Worm (Caenorhabditis elegans) whole organism, L3 larva: ENCODE measurements around the gene Y49F6B.9.

Source experiments
- ceh-28 ChIP-seq: fragments of 150-350 bp; optimal IDR thresholded peaks from 2 replicates; lab custom pipeline; 2014; ENCODE audit warnings: missing biosample characterization, missing genetic modification reagents, missing genetic modification characterization
- ceh-82 ChIP-seq: fragments of 150-350 bp; optimal IDR thresholded peaks from 2 replicates; lab custom pipeline; 2014; ENCODE audit warnings: missing biosample characterization, missing genetic modification characterization
- elt-3 ChIP-seq, 3 experiments: fragments of 150-350 bp in 1 of 3; sonication (generic microtip) in 2 of 3; optimal IDR thresholded peaks; 2 replicates in 2 of 3; 4 replicates in 1 of 3; lab custom pipeline; 2014 to 2017; ENCODE audit warnings: missing biosample characterization in 3 of 3, missing genetic modification characterization in 3 of 3
- fos-1 ChIP-seq: fragments of 150-350 bp; optimal IDR thresholded peaks from 2 replicates; lab custom pipeline; 2014; ENCODE audit warnings: missing biosample characterization, missing genetic modification characterization
- hmg-11 ChIP-seq: sonication (generic microtip); optimal IDR thresholded peaks from 2 replicates; lab custom pipeline; 2016; ENCODE audit warnings: missing genetic modification characterization, missing compliant biosample characterization
- nhr-11 ChIP-seq: fragments of 150-350 bp; optimal IDR thresholded peaks from 2 replicates; lab custom pipeline; 2014; ENCODE audit warnings: missing biosample characterization, missing genetic modification characterization
- nhr-237 ChIP-seq: fragments of 150-350 bp; optimal IDR thresholded peaks from 2 replicates; lab custom pipeline; 2014; ENCODE audit warnings: missing biosample characterization, missing genetic modification characterization
- nhr-25 ChIP-seq: sonication (generic microtip); optimal IDR thresholded peaks from 2 replicates; lab custom pipeline; 2017; ENCODE audit warnings: missing biosample characterization, missing genetic modification characterization
- pqm-1 ChIP-seq: fragments of 150-350 bp; optimal IDR thresholded peaks from 2 replicates; lab custom pipeline; 2017; ENCODE audit warnings: missing biosample characterization, missing genetic modification characterization, inconsistent platforms
- skn-1 ChIP-seq: fragments of 150-350 bp; optimal IDR thresholded peaks from 2 replicates; lab custom pipeline; 2014; ENCODE audit warnings: missing biosample characterization, missing genetic modification characterization
- snpc-4 ChIP-seq: fragments of 150-350 bp; optimal IDR thresholded peaks from 2 replicates; lab custom pipeline; 2014; ENCODE audit warnings: missing biosample characterization, missing genetic modification characterization
- tbx-2 ChIP-seq: sonication (generic microtip); optimal IDR thresholded peaks from 2 replicates; lab custom pipeline; 2016; ENCODE audit warnings: mild to moderate bottlenecking, missing genetic modification characterization, missing compliant biosample characterization
- unc-62 ChIP-seq: fragments of 150-350 bp; sonication (generic microtip); optimal IDR thresholded peaks from 4 replicates; lab custom pipeline; 2014; ENCODE audit warnings: missing biosample characterization, missing genetic modification reagents, missing genetic modification characterization
- zag-1 ChIP-seq: fragments of 150-350 bp; optimal IDR thresholded peaks from 2 replicates; lab custom pipeline; 2014; ENCODE audit warnings: missing biosample characterization, missing genetic modification characterization

ce11 chrII:3444280-3444679, 54.9 kb downstream of the Y49F6B.9 start, which contains the start of gene C16C8.4:
- no peak for TF ChIP-seq ceh-28 (tag; lab: Kevin White, UChicago)
- TF ChIP-seq pqm-1 (tag; lab: Kevin White, UChicago) = no peak
- no peak for TF ChIP-seq hmg-11 (tag; lab: Kevin White, UChicago)
- no peak for TF ChIP-seq snpc-4 (tag; lab: Kevin White, UChicago)
- no peak for TF ChIP-seq nhr-11
- TF ChIP-seq fos-1 (tag; lab: Kevin White, UChicago) = no peak
- TF ChIP-seq unc-62 (GFP tag; lab: Kevin White, UChicago) = no peak
- TF ChIP-seq nhr-237 = no peak
- TF ChIP-seq skn-1 (tag; lab: Kevin White, UChicago) = no peak
- no peak for TF ChIP-seq zag-1 (tag; lab: Kevin White, UChicago)
- TF ChIP-seq ceh-82 (tag; lab: Kevin White, UChicago) = no peak
- TF ChIP-seq elt-3 (tag; optimal IDR thresholded peaks at IDR 0.05; lab: Kevin White, UChicago) = no peak
- TF ChIP-seq nhr-25 = no peak
- TF ChIP-seq tbx-2 = no peak
